Fruit fly (Drosophila melanogaster) whole organism: Measurements from ENCODE around the gene Sfp93F.

Experiments
- pan ChIP-seq: fragments of >200 bp; optimal IDR thresholded peaks from 2 replicates; lab custom pipeline; 2017
- psq ChIP-seq: fragments of >200 bp; optimal IDR thresholded peaks from 2 replicates; lab custom pipeline; 2017

DNA sequence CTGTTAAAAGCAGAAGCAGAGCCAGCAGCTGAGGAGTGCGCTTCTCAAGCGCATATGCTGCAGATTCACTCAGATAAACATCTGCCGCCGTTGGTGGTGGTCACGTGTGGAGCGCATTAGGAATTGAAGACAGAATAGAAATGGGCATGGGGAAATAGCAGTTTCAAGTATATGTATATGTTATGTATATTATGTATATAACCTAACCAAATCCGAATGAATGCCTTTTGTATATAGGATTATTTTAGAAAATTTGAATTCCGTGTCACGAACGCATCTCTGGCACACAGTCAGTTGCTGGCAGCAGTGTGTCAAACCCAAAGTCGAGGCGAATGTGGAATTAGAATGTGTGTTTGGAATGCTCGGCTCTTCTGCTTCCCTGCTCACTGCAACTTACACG is 45.0 kb downstream of the Sfp93F start:
- TF ChIP-seq pan (no peak), psq (lab: Kevin White, UChicago) (no peak)
